Fruit fly (Drosophila melanogaster) whole organism, embryonic: ENCODE data around the gene CG7101.

Experiments used
- Adf1 ChIP-seq: fragments of 200-800 bp; sonication (Bioruptor generic); IDR thresholded peaks from 2 replicates; pipeline ENCODE4 v1.3.6; 2022; ENCODE audit warnings: missing biosample characterization, missing genetic modification characterization
- B-H1 ChIP-seq: fragments of 200-800 bp; sonication (Bioruptor generic); IDR thresholded peaks from 3 replicates; pipeline ENCODE4 v1.3.6; 2022; ENCODE audit warnings: missing biosample characterization, missing genetic modification characterization
- CG10321 ChIP-seq: fragments of 200-800 bp; sonication (Bioruptor generic); IDR thresholded peaks from 2 replicates; pipeline ENCODE4 v1.3.6; 2022; ENCODE audit warnings: missing biosample characterization, missing genetic modification characterization
- CG10366 ChIP-seq: fragments of 200-800 bp; sonication (Bioruptor generic); IDR thresholded peaks from 2 replicates; pipeline ENCODE4 v1.3.6; 2022; ENCODE audit warnings: missing biosample characterization, missing genetic modification characterization
- CG10979 ChIP-seq: fragments of 200-800 bp; sonication (Bioruptor generic); optimal IDR thresholded peaks from 2 replicates; lab custom pipeline; 2018; ENCODE audit warnings: missing biosample characterization, mild to moderate bottlenecking, missing genetic modification characterization, moderate library complexity
- CG11093 ChIP-seq: fragments of 200-800 bp; sonication (Bioruptor generic); IDR thresholded peaks from 3 replicates; pipeline ENCODE4 v1.3.6; 2022; ENCODE audit warnings: missing biosample characterization, missing genetic modification characterization
- CG12104 ChIP-seq: fragments of 200-800 bp; sonication (Bioruptor generic); optimal IDR thresholded peaks from 3 replicates; lab custom pipeline; 2016; ENCODE audit warnings: missing biosample characterization, missing genetic modification characterization
- CG12155 ChIP-seq: fragments of 200-800 bp; sonication (Bioruptor generic); optimal IDR thresholded peaks from 3 replicates; lab custom pipeline; 2016; ENCODE audit warnings: missing biosample characterization, missing genetic modification characterization
- CG15479 ChIP-seq: fragments of 200-800 bp; sonication (Bioruptor generic); optimal IDR thresholded peaks from 3 replicates; lab custom pipeline; 2019; ENCODE audit warnings: missing biosample characterization, mild to moderate bottlenecking, missing genetic modification characterization, moderate library complexity
- CG17361 ChIP-seq: fragments of 200-800 bp; sonication (Bioruptor generic); IDR thresholded peaks from 3 replicates; pipeline ENCODE4 v1.3.6; 2022; ENCODE audit warnings: missing biosample characterization, missing genetic modification characterization
- CG17385 ChIP-seq: fragments of 200-800 bp; sonication (Bioruptor generic); optimal IDR thresholded peaks from 3 replicates; lab custom pipeline; 2018; ENCODE audit warnings: missing biosample characterization, mild to moderate bottlenecking, missing genetic modification characterization
- CG17568 ChIP-seq: fragments of 200-800 bp; sonication (Bioruptor generic); optimal IDR thresholded peaks from 2 replicates; lab custom pipeline; 2018; ENCODE audit warnings: missing biosample characterization, mild to moderate bottlenecking, missing genetic modification characterization, moderate library complexity
- CG17829 ChIP-seq: fragments of 200-800 bp; optimal IDR thresholded peaks from 2 replicates; lab custom pipeline; 2019; ENCODE audit warnings: missing biosample characterization, mild to moderate bottlenecking, missing genetic modification characterization, moderate library complexity
- CG1832 ChIP-seq: fragments of 200-800 bp; sonication (Bioruptor generic); optimal IDR thresholded peaks from 2 replicates; lab custom pipeline; 2017; ENCODE audit warnings: missing biosample characterization, mild to moderate bottlenecking, missing genetic modification characterization, inconsistent platforms
- CG3163 ChIP-seq: fragments of 200-800 bp; sonication (Bioruptor generic); optimal IDR thresholded peaks from 3 replicates; lab custom pipeline; 2016; ENCODE audit warnings: missing biosample characterization, missing genetic modification characterization
- CG34376 ChIP-seq: fragments of 200-800 bp; sonication (Bioruptor generic); optimal IDR thresholded peaks from 2 replicates; lab custom pipeline; 2018; ENCODE audit warnings: missing biosample characterization, mild to moderate bottlenecking, missing genetic modification characterization
- CG3847 ChIP-seq: fragments of 200-800 bp; sonication (Bioruptor generic); IDR thresholded peaks from 2 replicates; pipeline ENCODE4 v1.3.6; 2022; ENCODE audit warnings: missing biosample characterization, missing genetic modification characterization
- CG4360 ChIP-seq: fragments of 200-800 bp; sonication (Bioruptor generic); IDR thresholded peaks from 2 replicates; pipeline ENCODE4 v1.3.6; 2022; ENCODE audit warnings: missing biosample characterization, missing genetic modification characterization
- CG8388 ChIP-seq: fragments of 200-800 bp; sonication (Bioruptor generic); optimal IDR thresholded peaks from 2 replicates; lab custom pipeline; 2019; ENCODE audit warnings: missing biosample characterization, mild to moderate bottlenecking, missing genetic modification characterization, moderate library complexity
- CG9215 ChIP-seq: fragments of 200-800 bp; sonication (Bioruptor generic); IDR thresholded peaks from 2 replicates; pipeline ENCODE4 v1.3.6; 2022; ENCODE audit warnings: missing biosample characterization, missing genetic modification characterization
- Dll ChIP-seq: fragments of 200-800 bp; sonication (Bioruptor generic); IDR thresholded peaks from 4 replicates; pipeline ENCODE4 v1.3.6; 2022; ENCODE audit warnings: missing biosample characterization, missing genetic modification characterization; ENCODE audit not compliant: partially characterized antibody
- Doc3 ChIP-seq: fragments of 200-800 bp; sonication (Bioruptor generic); IDR thresholded peaks from 3 replicates; pipeline ENCODE4 v1.3.6; 2022; ENCODE audit warnings: missing biosample characterization, missing genetic modification characterization; ENCODE audit not compliant: partially characterized antibody
- Hey ChIP-seq: fragments of 200-800 bp; sonication (Bioruptor generic); optimal IDR thresholded peaks from 3 replicates; lab custom pipeline; 2018; ENCODE audit warnings: missing biosample characterization, mild to moderate bottlenecking, missing genetic modification characterization
- Hmr ChIP-seq: fragments of 200-800 bp; sonication (Bioruptor generic); optimal IDR thresholded peaks from 3 replicates; lab custom pipeline; 2017; ENCODE audit warnings: mild to moderate bottlenecking, missing biosample characterization, missing genetic modification reagents, missing genetic modification characterization
- Lim3 ChIP-seq: fragments of 200-800 bp; sonication (Bioruptor generic); IDR thresholded peaks from 2 replicates; pipeline ENCODE4 v1.3.6; 2022; ENCODE audit warnings: missing biosample characterization, missing genetic modification characterization
- Meics ChIP-seq: fragments of 200-800 bp; sonication (Bioruptor generic); optimal IDR thresholded peaks from 2 replicates; lab custom pipeline; 2017; ENCODE audit warnings: missing biosample characterization, mild to moderate bottlenecking, missing genetic modification characterization
- Opbp ChIP-seq: fragments of 200-800 bp; sonication (Bioruptor generic); IDR thresholded peaks from 3 replicates; pipeline ENCODE4 v1.3.6; 2022; ENCODE audit warnings: missing biosample characterization, missing genetic modification characterization; ENCODE audit not compliant: partially characterized antibody
- Trl ChIP-seq, 3 experiments: fragments of >200 bp in 2 of 3; fragments of 200-800 bp in 1 of 3; sonication (Bioruptor generic) in 1 of 3; optimal IDR thresholded peaks; 2 replicates in 1 of 3; 3 replicates in 2 of 3; lab custom pipeline; 2016 to 2017; ENCODE audit warnings: missing biosample characterization in 1 of 3, missing genetic modification characterization in 1 of 3
- Vsx1 ChIP-seq: fragments of 200-800 bp; sonication (Bioruptor generic); optimal IDR thresholded peaks from 2 replicates; lab custom pipeline; 2017; ENCODE audit warnings: missing biosample characterization, mild to moderate bottlenecking, missing genetic modification characterization, missing genetic modification reagents
- cas ChIP-seq: fragments of 200-800 bp; sonication (Bioruptor generic); IDR thresholded peaks from 2 replicates; pipeline ENCODE4 v1.3.6; 2022; ENCODE audit warnings: missing biosample characterization, missing genetic modification characterization
- croc ChIP-seq: fragments of 200-800 bp; sonication (Bioruptor generic); conservative IDR thresholded peaks from 3 replicates; pipeline ENCODE4 v1.3.6; 2022; ENCODE audit warnings: missing biosample characterization, missing genetic modification characterization
- crol ChIP-seq: fragments of 200-800 bp; sonication (Bioruptor generic); IDR thresholded peaks from 2 replicates; pipeline ENCODE4 v1.3.6; 2022; ENCODE audit warnings: missing biosample characterization, missing genetic modification characterization
- dm ChIP-seq: fragments of 200-800 bp; sonication (Bioruptor generic); optimal IDR thresholded peaks from 3 replicates; lab custom pipeline; 2016; ENCODE audit warnings: missing biosample characterization, missing genetic modification characterization
- emc ChIP-seq: fragments of 200-800 bp; sonication (Bioruptor generic); optimal IDR thresholded peaks from 2 replicates; lab custom pipeline; 2016; ENCODE audit warnings: missing biosample characterization, missing genetic modification characterization
- grn ChIP-seq: fragments of 200-800 bp; sonication (Bioruptor generic); optimal IDR thresholded peaks from 3 replicates; lab custom pipeline; 2017; ENCODE audit warnings: missing biosample characterization, missing genetic modification characterization
- hbn ChIP-seq: fragments of 200-800 bp; sonication (Bioruptor generic); IDR thresholded peaks from 2 replicates; pipeline ENCODE4 v1.3.6; 2022; ENCODE audit warnings: missing biosample characterization, missing genetic modification characterization; ENCODE audit not compliant: partially characterized antibody
- ken ChIP-seq: fragments of 200-800 bp; sonication (Bioruptor generic); IDR thresholded peaks from 3 replicates; pipeline ENCODE4 v1.3.6; 2022; ENCODE audit warnings: missing biosample characterization, missing genetic modification characterization
- nom ChIP-seq: fragments of 200-800 bp; sonication (Bioruptor generic); optimal IDR thresholded peaks from 2 replicates; lab custom pipeline; 2017; ENCODE audit warnings: missing biosample characterization, missing genetic modification characterization, mild to moderate bottlenecking, moderate library complexity, missing genetic modification reagents
- pb ChIP-seq: fragments of 200-800 bp; sonication (Bioruptor generic); optimal IDR thresholded peaks from 3 replicates; lab custom pipeline; 2016; ENCODE audit warnings: missing biosample characterization, missing genetic modification characterization
- phol ChIP-seq: fragments of 200-800 bp; sonication (Bioruptor generic); optimal IDR thresholded peaks from 3 replicates; lab custom pipeline; 2018; ENCODE audit warnings: missing biosample characterization, mild to moderate bottlenecking, missing genetic modification characterization, moderate library complexity
- pros ChIP-seq: fragments of 200-800 bp; sonication (Bioruptor generic); optimal IDR thresholded peaks from 3 replicates; lab custom pipeline; 2019; ENCODE audit warnings: missing biosample characterization, mild to moderate bottlenecking, missing genetic modification characterization, moderate library complexity
- sug ChIP-seq: fragments of 200-800 bp; optimal IDR thresholded peaks from 2 replicates; lab custom pipeline; 2019; ENCODE audit warnings: missing biosample characterization, mild to moderate bottlenecking, missing genetic modification characterization, moderate library complexity
- vvl ChIP-seq: fragments of 200-800 bp; sonication (Bioruptor generic); IDR thresholded peaks from 2 replicates; pipeline ENCODE4 v1.3.6; 2022; ENCODE audit warnings: missing biosample characterization, missing genetic modification characterization
- yki ChIP-seq: fragments of >200 bp; optimal IDR thresholded peaks from 3 replicates; lab custom pipeline; 2018
- z ChIP-seq: fragments of 200-800 bp; sonication (Bioruptor generic); IDR thresholded peaks from 3 replicates; pipeline ENCODE4 v1.3.6; 2022; ENCODE audit warnings: missing biosample characterization, missing genetic modification characterization

The CG7101 gene

dm6 chrX:18863748-18864482, 33.5 kb downstream of the CG7101 start, which contains the start of the genes CG7326 and Dora (continued):
- TF ChIP-seq Hmr (GFP tag; lab: Kevin White, UChicago) = peak; percentile 55
- peak; percentile 91 for TF ChIP-seq Opbp (GFP tag; lab: Robert Waterston, UW)
- TF ChIP-seq dm = peak; percentile 7
- TF ChIP-seq hbn = peak; percentile 91
- peak; percentile 12 for TF ChIP-seq phol (tag; lab: Kevin White, UChicago)
- TF ChIP-seq CG3847 = 0 out of 2 replicates have a peak, but pooled peaks have one; percentile 38
- no peak for TF ChIP-seq CG9215 (GFP tag; lab: Robert Waterston, UW)
- TF ChIP-seq CG1832 = peak; percentile 72
- no peak for TF ChIP-seq CG8388 (GFP tag; lab: Kevin White, UChicago)
- TF ChIP-seq CG34376 = peak; percentile 44
- no peak for TF ChIP-seq croc (GFP tag; lab: Robert Waterston, UW)

DNA sequence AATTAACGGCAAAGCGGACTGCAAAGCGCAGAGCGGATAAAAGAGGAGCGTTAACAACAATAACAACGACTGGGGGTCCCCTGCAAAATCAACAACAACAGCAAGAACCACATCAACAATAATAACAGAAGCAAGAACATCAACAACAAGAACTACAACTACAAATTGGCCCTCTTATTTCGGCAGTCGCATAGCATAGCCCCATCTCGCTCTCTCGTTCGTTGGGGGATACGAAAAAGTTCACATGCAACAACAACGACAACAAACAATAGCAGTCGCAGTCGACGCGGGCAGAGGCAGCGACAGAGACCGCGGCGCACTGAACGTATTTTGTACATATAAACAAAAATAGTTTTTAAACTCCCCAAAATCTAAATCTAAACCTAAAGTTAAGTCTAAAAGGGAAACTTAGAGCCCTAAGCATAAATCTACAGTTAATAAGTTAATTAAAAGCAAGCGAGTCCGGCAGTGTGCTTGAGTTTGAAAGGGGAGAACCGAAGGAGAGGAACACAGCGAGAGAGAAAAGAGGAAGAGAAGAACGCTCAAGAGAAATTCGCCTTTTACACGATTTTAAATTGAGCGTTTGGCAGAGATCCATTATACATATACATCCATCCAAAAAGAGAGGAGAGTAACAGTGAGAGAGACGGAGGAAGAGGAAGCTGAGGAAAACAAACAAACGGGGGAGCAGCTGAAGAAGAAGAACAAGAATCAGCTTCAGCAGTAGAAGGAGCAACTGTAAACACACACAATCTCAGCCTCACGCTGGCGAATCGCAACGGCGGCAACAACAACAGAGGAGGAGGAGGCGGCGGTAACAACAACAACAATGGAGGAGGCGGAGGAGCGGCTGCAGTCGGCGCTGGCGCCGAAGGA, 34.3 kb downstream of the CG7101 start:
- TF ChIP-seq Hey (tag; lab: Kevin White, UChicago) = peak; percentile 30
- TF ChIP-seq z (GFP tag; lab: Robert Waterston, UW) = peak; percentile 83
- 0 out of 2 replicates have a peak, but pooled peaks have one; percentile 7 for TF ChIP-seq vvl
- TF ChIP-seq pb (GFP tag; lab: Kevin White, UChicago) = no peak
- TF ChIP-seq pros (GFP tag; lab: Kevin White, UChicago) = peak; percentile 28
- TF ChIP-seq B-H1 = no peak
- no peak for TF ChIP-seq yki (lab: Kevin White, UChicago)
- TF ChIP-seq emc = no peak
- peak; percentile 97 for TF ChIP-seq CG4360
- TF ChIP-seq Lim3 (GFP tag; lab: Robert Waterston, UW) = no peak
- no peak for TF ChIP-seq CG10979 (tag; lab: Kevin White, UChicago)
- 0 out of 4 replicates have a peak, but pooled peaks have one; percentile 17 for TF ChIP-seq Dll (GFP tag; lab: Robert Waterston, UW)
- TF ChIP-seq crol = peak; percentile 77
- peak; percentile 91 for TF ChIP-seq CG17385 (GFP tag; lab: Kevin White, UChicago)
- 0 out of 2 replicates have a peak, but pooled peaks have one; percentile 15 for TF ChIP-seq CG10321 (GFP tag; lab: Robert Waterston, UW)
- TF ChIP-seq CG17829 (tag; lab: Kevin White, UChicago) = no peak
- peak; percentile 89 for TF ChIP-seq Adf1 (GFP tag; lab: Robert Waterston, UW)
- TF ChIP-seq sug (tag; lab: Kevin White, UChicago) = peak; percentile 32
- peak; percentile 44 for TF ChIP-seq CG3163
- TF ChIP-seq ken = no peak
- peak; percentile 79 to 86 for TF ChIP-seq Trl (optimal IDR thresholded peaks at IDR 0.05; lab: Kevin White, UChicago)
- no peak for TF ChIP-seq Trl (GFP tag; optimal IDR thresholded peaks at IDR 0.05; lab: Kevin White, UChicago)
- peak; percentile 35 for TF ChIP-seq CG15479 (GFP tag; lab: Kevin White, UChicago)
- TF ChIP-seq cas (GFP tag; lab: Robert Waterston, UW) = no peak
- TF ChIP-seq, all 482 proteins: peak for 14

DNA sequence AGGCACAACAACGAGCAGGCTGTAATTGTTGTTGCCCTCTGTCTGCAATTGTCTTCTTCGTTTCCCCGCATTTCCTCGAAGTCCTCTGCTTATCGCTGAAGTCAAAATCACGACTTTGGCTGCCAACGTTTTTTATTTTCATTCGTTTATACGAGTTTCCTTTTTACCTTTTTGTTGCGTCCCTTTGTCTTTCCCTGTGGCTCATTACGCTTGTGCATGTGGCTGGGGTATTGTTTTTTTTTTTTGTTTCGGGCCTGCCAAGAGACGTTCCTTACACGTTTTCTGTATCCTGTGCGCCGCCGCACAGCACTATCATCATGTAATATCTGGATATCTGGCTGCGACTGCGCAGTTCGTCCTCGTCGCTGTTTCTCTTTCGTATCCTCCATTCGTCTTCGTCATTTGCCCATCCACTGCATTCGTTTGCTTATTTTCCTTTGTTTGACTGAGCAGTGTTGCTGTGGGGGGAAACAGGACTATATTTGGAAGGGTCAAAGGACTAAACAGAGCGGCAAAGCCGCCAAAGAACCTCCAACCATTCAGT, 36.0 kb downstream of the CG7101 start:
- TF ChIP-seq CG12104 (GFP tag; lab: Kevin White, UChicago) (no peak), Doc3 (GFP tag; lab: Robert Waterston, UW) (no peak), grn (GFP tag; lab: Kevin White, UChicago) (peak; percentile 26), nom (GFP tag; lab: Kevin White, UChicago) (peak; percentile 81), CG12155 (GFP tag; lab: Kevin White, UChicago) (no peak), Meics (GFP tag; lab: Kevin White, UChicago) (no peak), CG17568 (GFP tag; lab: Kevin White, UChicago) (no peak), CG11093 (GFP tag; lab: Robert Waterston, UW) (no peak), CG17361 (GFP tag; lab: Robert Waterston, UW) (no peak), CG4360 (peak; percentile 17; the same call in 1 of the 2 replicates), CG9215 (GFP tag; lab: Robert Waterston, UW) (no peak), CG10366 (GFP tag; lab: Robert Waterston, UW) (no peak), Vsx1 (GFP tag; lab: Kevin White, UChicago) (no peak)
